Fruit fly (Drosophila melanogaster) whole organism, embryonic: ENCODE measurements around the gene CG43925.
A peak's percentile ranks its signal among the peaks of the same experiment; 100 is the strongest.

ENCODE experiments used
- Atf3 ChIP-seq: fragments of 200-800 bp; sonication (Bioruptor generic); optimal IDR thresholded peaks from 3 replicates; lab custom pipeline; 2016; ENCODE audit warnings: missing biosample characterization, missing genetic modification characterization
- Bdp1 ChIP-seq: fragments of 200-800 bp; sonication (Bioruptor generic); optimal IDR thresholded peaks from 3 replicates; lab custom pipeline; 2016; ENCODE audit warnings: missing biosample characterization, missing genetic modification characterization
- Bteb2 ChIP-seq: fragments of 200-800 bp; sonication (Bioruptor generic); optimal IDR thresholded peaks from 2 replicates; lab custom pipeline; 2016; ENCODE audit warnings: missing biosample characterization, missing genetic modification characterization
- CG10431 ChIP-seq: fragments of 200-800 bp; sonication (Bioruptor generic); optimal IDR thresholded peaks from 3 replicates; lab custom pipeline; 2018; ENCODE audit warnings: missing biosample characterization, mild to moderate bottlenecking, missing genetic modification characterization
- CG10979 ChIP-seq: fragments of 200-800 bp; sonication (Bioruptor generic); optimal IDR thresholded peaks from 2 replicates; lab custom pipeline; 2018; ENCODE audit warnings: missing biosample characterization, mild to moderate bottlenecking, missing genetic modification characterization, moderate library complexity
- CG1233 ChIP-seq: fragments of 200-800 bp; sonication (Bioruptor generic); optimal IDR thresholded peaks from 4 replicates; lab custom pipeline; 2018; ENCODE audit warnings: missing biosample characterization, mild to moderate bottlenecking, missing genetic modification characterization
- CG13123 ChIP-seq: fragments of 200-800 bp; sonication (Bioruptor generic); optimal IDR thresholded peaks from 2 replicates; lab custom pipeline; 2016; ENCODE audit warnings: missing biosample characterization, missing genetic modification characterization
- CG3065 ChIP-seq: fragments of 200-800 bp; sonication (Bioruptor generic); optimal IDR thresholded peaks from 2 replicates; lab custom pipeline; 2016; ENCODE audit warnings: missing biosample characterization, missing genetic modification characterization
- CG34224 ChIP-seq: fragments of 200-800 bp; sonication (Bioruptor generic); IDR thresholded peaks from 3 replicates; pipeline ENCODE4 v1.3.6; 2022; ENCODE audit warnings: missing biosample characterization, missing genetic modification characterization; ENCODE audit not compliant: partially characterized antibody
- CG6175 ChIP-seq: fragments of 200-800 bp; sonication (Bioruptor generic); IDR thresholded peaks from 3 replicates; pipeline ENCODE4 v1.3.6; 2022; ENCODE audit warnings: missing biosample characterization, missing genetic modification characterization
- CG7357 ChIP-seq: fragments of 200-800 bp; sonication (Bioruptor generic); IDR thresholded peaks from 3 replicates; pipeline ENCODE4 v1.3.6; 2022; ENCODE audit warnings: missing biosample characterization, missing genetic modification characterization
- CG8944 ChIP-seq: fragments of 200-800 bp; sonication (Bioruptor generic); optimal IDR thresholded peaks from 3 replicates; lab custom pipeline; 2016; ENCODE audit warnings: missing biosample characterization, missing genetic modification characterization
- CG9727 ChIP-seq: fragments of 200-800 bp; sonication (Bioruptor generic); optimal IDR thresholded peaks from 3 replicates; lab custom pipeline; 2017; ENCODE audit warnings: missing biosample characterization, mild to moderate bottlenecking, missing genetic modification characterization
- CG9797 ChIP-seq: fragments of 200-800 bp; sonication (Bioruptor generic); optimal IDR thresholded peaks from 3 replicates; lab custom pipeline; 2018; ENCODE audit warnings: missing biosample characterization, mild to moderate bottlenecking, missing genetic modification characterization
- D19B ChIP-seq: fragments of 200-800 bp; sonication (Bioruptor generic); optimal IDR thresholded peaks from 2 replicates; lab custom pipeline; 2017; ENCODE audit warnings: missing biosample characterization, mild to moderate bottlenecking, missing genetic modification characterization
- Ets97D ChIP-seq: fragments of 200-800 bp; sonication (Bioruptor generic); optimal IDR thresholded peaks from 3 replicates; lab custom pipeline; 2016; ENCODE audit warnings: missing biosample characterization, missing genetic modification characterization
- GATAe ChIP-seq: fragments of 200-800 bp; sonication (Bioruptor generic); conservative IDR thresholded peaks from 2 replicates; pipeline ENCODE4 v1.3.6; 2022; ENCODE audit warnings: missing biosample characterization, missing genetic modification characterization
- Gsc ChIP-seq: fragments of 200-800 bp; sonication (Bioruptor generic); IDR thresholded peaks from 2 replicates; pipeline ENCODE4 v1.3.6; 2022; ENCODE audit warnings: missing biosample characterization, missing genetic modification characterization
- H2.0 ChIP-seq: fragments of 200-800 bp; sonication (Bioruptor generic); IDR thresholded peaks from 2 replicates; pipeline ENCODE4 v1.3.6; 2022; ENCODE audit warnings: missing biosample characterization, missing genetic modification characterization
- Hand ChIP-seq: fragments of 200-800 bp; sonication (Bioruptor generic); optimal IDR thresholded peaks from 2 replicates; lab custom pipeline; 2017; ENCODE audit warnings: mild to moderate bottlenecking, missing biosample characterization, missing genetic modification reagents, missing genetic modification characterization
- HmgD ChIP-seq: fragments of 200-800 bp; sonication (Bioruptor generic); optimal IDR thresholded peaks from 3 replicates; lab custom pipeline; 2016; ENCODE audit warnings: missing biosample characterization, missing genetic modification characterization
- MTF-1 ChIP-seq: fragments of 200-800 bp; sonication (Bioruptor generic); optimal IDR thresholded peaks from 2 replicates; lab custom pipeline; 2018; ENCODE audit warnings: missing biosample characterization, mild to moderate bottlenecking, missing genetic modification characterization, borderline replicate concordance
- Mad ChIP-seq: fragments of 200-800 bp; sonication (Bioruptor generic); optimal IDR thresholded peaks from 2 replicates; lab custom pipeline; 2016; ENCODE audit warnings: missing biosample characterization, missing genetic modification characterization
- Med ChIP-seq: fragments of 200-800 bp; sonication (Bioruptor generic); peaks from one replicate; lab custom pipeline; 2016; ENCODE audit warnings: missing biosample characterization, missing genetic modification characterization, mild to moderate bottlenecking, inconsistent platforms, moderate library complexity
- Neu2 ChIP-seq: fragments of 200-800 bp; sonication (Bioruptor generic); optimal IDR thresholded peaks from 3 replicates; lab custom pipeline; 2016; ENCODE audit warnings: missing biosample characterization, missing genetic modification characterization, borderline replicate concordance
- Optix ChIP-seq: fragments of 200-800 bp; sonication (Bioruptor generic); IDR thresholded peaks from 3 replicates; pipeline ENCODE4 v1.3.6; 2022; ENCODE audit warnings: missing biosample characterization, missing genetic modification characterization
- Scr ChIP-seq: fragments of 200-800 bp; sonication (Bioruptor generic); IDR thresholded peaks from 2 replicates; pipeline ENCODE4 v1.3.6; 2022; ENCODE audit warnings: missing biosample characterization, missing genetic modification characterization; ENCODE audit not compliant: partially characterized antibody
- YL-1 ChIP-seq: fragments of 200-800 bp; sonication (Bioruptor generic); optimal IDR thresholded peaks from 3 replicates; lab custom pipeline; 2017; ENCODE audit warnings: missing biosample characterization, mild to moderate bottlenecking, missing genetic modification characterization
- aop ChIP-seq: fragments of 200-800 bp; sonication (Bioruptor generic); IDR thresholded peaks from 2 replicates; pipeline ENCODE4 v1.3.6; 2022; ENCODE audit warnings: missing biosample characterization, missing genetic modification characterization
- ato ChIP-seq: fragments of 200-800 bp; sonication (Bioruptor generic); IDR thresholded peaks from 2 replicates; pipeline ENCODE4 v1.3.6; 2022; ENCODE audit warnings: missing biosample characterization, missing genetic modification characterization; ENCODE audit not compliant: partially characterized antibody
- az2 ChIP-seq: fragments of 200-800 bp; sonication (Bioruptor generic); optimal IDR thresholded peaks from 3 replicates; lab custom pipeline; 2016; ENCODE audit warnings: missing biosample characterization, missing genetic modification characterization
- cwo ChIP-seq: fragments of 200-800 bp; sonication (Bioruptor generic); optimal IDR thresholded peaks from 3 replicates; lab custom pipeline; 2017; ENCODE audit warnings: missing biosample characterization, missing genetic modification characterization, mild to moderate bottlenecking, moderate library complexity, missing genetic modification reagents
- disco-r ChIP-seq: fragments of 200-800 bp; sonication (Bioruptor generic); optimal IDR thresholded peaks from 2 replicates; lab custom pipeline; 2016; ENCODE audit warnings: missing biosample characterization, missing genetic modification characterization
- dmrt11E ChIP-seq: fragments of 200-800 bp; sonication (Bioruptor generic); optimal IDR thresholded peaks from 3 replicates; lab custom pipeline; 2018; ENCODE audit warnings: missing biosample characterization, mild to moderate bottlenecking, missing genetic modification characterization, moderate library complexity
- esg ChIP-seq: fragments of 200-800 bp; sonication (Bioruptor generic); conservative IDR thresholded peaks from 2 replicates; pipeline ENCODE4 v1.3.6; 2022; ENCODE audit warnings: missing biosample characterization, missing genetic modification characterization
- eve ChIP-seq, 2 experiments: fragments of >200 bp; optimal IDR thresholded peaks; 2 replicates each; lab custom pipeline; 2017; ENCODE audit warnings: missing biosample characterization in 2 of 2, missing genetic modification characterization in 2 of 2
- ewg ChIP-seq: fragments of 200-800 bp; sonication (Bioruptor generic); optimal IDR thresholded peaks from 3 replicates; lab custom pipeline; 2017; ENCODE audit warnings: mild to moderate bottlenecking, missing biosample characterization, missing genetic modification reagents, missing genetic modification characterization
- eyg ChIP-seq: fragments of 200-800 bp; sonication (Bioruptor generic); optimal IDR thresholded peaks from 3 replicates; lab custom pipeline; 2016; ENCODE audit warnings: missing biosample characterization, missing genetic modification characterization
- gfzf ChIP-seq: fragments of 200-800 bp; sonication (Bioruptor generic); optimal IDR thresholded peaks from 2 replicates; lab custom pipeline; 2016; ENCODE audit warnings: missing biosample characterization, mild to moderate bottlenecking, missing genetic modification characterization, moderate library complexity
- gsb-n ChIP-seq: fragments of 200-800 bp; sonication (Bioruptor generic); optimal IDR thresholded peaks from 3 replicates; lab custom pipeline; 2018; ENCODE audit warnings: missing biosample characterization, mild to moderate bottlenecking, missing genetic modification characterization
- kah ChIP-seq: fragments of 200-800 bp; sonication (Bioruptor generic); optimal IDR thresholded peaks from 2 replicates; lab custom pipeline; 2018; ENCODE audit warnings: missing biosample characterization, mild to moderate bottlenecking, missing genetic modification characterization
- ken ChIP-seq: fragments of 200-800 bp; sonication (Bioruptor generic); IDR thresholded peaks from 3 replicates; pipeline ENCODE4 v1.3.6; 2022; ENCODE audit warnings: missing biosample characterization, missing genetic modification characterization
- klu ChIP-seq: fragments of 200-800 bp; sonication (Bioruptor generic); IDR thresholded peaks from 2 replicates; pipeline ENCODE4 v1.3.6; 2022; ENCODE audit warnings: missing biosample characterization, missing genetic modification characterization
- nmo ChIP-seq: fragments of 200-800 bp; sonication (Bioruptor generic); optimal IDR thresholded peaks from 2 replicates; lab custom pipeline; 2018; ENCODE audit warnings: missing biosample characterization, mild to moderate bottlenecking, missing genetic modification characterization, moderate library complexity
- salm ChIP-seq: fragments of 200-800 bp; sonication (Bioruptor generic); optimal IDR thresholded peaks from 2 replicates; lab custom pipeline; 2018; ENCODE audit warnings: missing biosample characterization, mild to moderate bottlenecking, missing genetic modification characterization
- so ChIP-seq: fragments of 200-800 bp; sonication (Bioruptor generic); IDR thresholded peaks from 3 replicates; pipeline ENCODE4 v1.3.6; 2022; ENCODE audit warnings: missing biosample characterization, missing genetic modification characterization
- sr ChIP-seq: fragments of 200-800 bp; sonication (Bioruptor generic); IDR thresholded peaks from 3 replicates; pipeline ENCODE4 v1.3.6; 2022; ENCODE audit warnings: missing biosample characterization, missing genetic modification characterization
- usp ChIP-seq: fragments of >200 bp; optimal IDR thresholded peaks from 2 replicates; lab custom pipeline; 2017; ENCODE audit warnings: missing biosample characterization, missing genetic modification characterization
- wor ChIP-seq: fragments of 200-800 bp; sonication (Bioruptor generic); IDR thresholded peaks from 2 replicates; pipeline ENCODE4 v1.3.6; 2022; ENCODE audit warnings: missing biosample characterization, missing genetic modification characterization
- zen2 ChIP-seq: fragments of 200-800 bp; sonication (Bioruptor generic); IDR thresholded peaks from 3 replicates; pipeline ENCODE4 v1.3.6; 2022; ENCODE audit warnings: missing biosample characterization, missing genetic modification characterization; ENCODE audit not compliant: partially characterized antibody

The CG43925 gene

dm6 chr2L:13219281-13220092, 43.3 kb downstream of the CG43925 start, which contains the start of the genes CG9426 and mRF1 (continued):
- TF ChIP-seq MTF-1 (GFP tag; lab: Kevin White, UChicago), result no peak
- peak; percentile 17 for TF ChIP-seq CG9797 (GFP tag; lab: Kevin White, UChicago)
- no peak for TF ChIP-seq disco-r (GFP tag; lab: Kevin White, UChicago)
- TF ChIP-seq CG3065, result no peak
- no peak for TF ChIP-seq dmrt11E (tag; lab: Kevin White, UChicago)
- no peak for TF ChIP-seq usp (GFP tag; lab: Kevin White, UChicago)
- TF ChIP-seq zen2 (GFP tag; lab: Robert Waterston, UW), result peak; percentile 95
- peak; percentile 13 for TF ChIP-seq CG10979 (tag; lab: Kevin White, UChicago)
- TF ChIP-seq H2.0 (GFP tag; lab: Robert Waterston, UW), result no peak
- no peak for TF ChIP-seq esg
- TF ChIP-seq az2 (GFP tag; lab: Kevin White, UChicago), result no peak
- no peak for TF ChIP-seq CG1233 (GFP tag; lab: Kevin White, UChicago)
- TF ChIP-seq Optix (GFP tag; lab: Robert Waterston, UW), result no peak
- TF ChIP-seq nmo (GFP tag; lab: Kevin White, UChicago), result peak; percentile 50
- TF ChIP-seq CG10431 (GFP tag; lab: Kevin White, UChicago), result no peak
- TF ChIP-seq CG13123 (GFP tag; lab: Kevin White, UChicago), result no peak
- no peak for TF ChIP-seq D19B (GFP tag; lab: Kevin White, UChicago)
- peak; percentile 91 for TF ChIP-seq Med (GFP tag; lab: Kevin White, UChicago)
- no peak for TF ChIP-seq Atf3 (GFP tag; lab: Kevin White, UChicago)
- TF ChIP-seq so (GFP tag; lab: Robert Waterston, UW), result no peak
- TF ChIP-seq Mad (GFP tag; lab: Kevin White, UChicago), result no peak
- TF ChIP-seq CG7357, result no peak
- no peak for TF ChIP-seq gsb-n (tag; lab: Kevin White, UChicago)
- TF ChIP-seq eve (GFP tag; optimal IDR thresholded peaks at IDR 0.05; lab: Kevin White, UChicago), result no peak
- no peak for TF ChIP-seq CG8944 (GFP tag; lab: Kevin White, UChicago)
- TF ChIP-seq CG9727 (GFP tag; lab: Kevin White, UChicago), result peak; percentile 3
- peak; percentile 97 for TF ChIP-seq Scr (GFP tag; lab: Robert Waterston, UW)
- no peak for TF ChIP-seq GATAe
- TF ChIP-seq klu (GFP tag; lab: Robert Waterston, UW), result no peak
- peak; percentile 21 for TF ChIP-seq Bteb2 (GFP tag; lab: Kevin White, UChicago)
- TF ChIP-seq wor, result no peak
- TF ChIP-seq cwo (GFP tag; lab: Kevin White, UChicago), result no peak
- TF ChIP-seq sr (GFP tag; lab: Robert Waterston, UW), result peak; percentile 18; the same call in 1 of the 3 replicates
- TF ChIP-seq ken, result no peak
- no peak for TF ChIP-seq HmgD
- no peak for TF ChIP-seq Gsc
- no peak for TF ChIP-seq ewg (GFP tag; lab: Kevin White, UChicago)
- TF ChIP-seq eyg (GFP tag; lab: Kevin White, UChicago), result no peak
- TF ChIP-seq Ets97D (GFP tag; lab: Kevin White, UChicago), result peak; percentile 63
- no peak for TF ChIP-seq CG6175 (GFP tag; lab: Robert Waterston, UW)
- TF ChIP-seq salm (tag; lab: Kevin White, UChicago), result no peak
- peak; percentile 49 for TF ChIP-seq gfzf (GFP tag; lab: Kevin White, UChicago)
- TF ChIP-seq Bdp1 (GFP tag; lab: Kevin White, UChicago), result no peak
- peak; percentile 93 for TF ChIP-seq ato (GFP tag; lab: Robert Waterston, UW)
- TF ChIP-seq CG34224 (GFP tag; lab: Robert Waterston, UW), result peak; percentile 98
- TF ChIP-seq Hand (GFP tag; lab: Kevin White, UChicago), result no peak
- TF ChIP-seq kah, result no peak
- TF ChIP-seq YL-1 (GFP tag; lab: Kevin White, UChicago), result peak; percentile 93
- TF ChIP-seq Neu2, result peak; percentile 21
- TF ChIP-seq aop (GFP tag; lab: Robert Waterston, UW), result no peak
